Worm (Caenorhabditis elegans): Measurements from ENCODE around the gene ZC239.16.
A peak's percentile ranks its signal among the peaks of the same experiment; 100 is the strongest.

The ZC239.16 gene

DNA sequence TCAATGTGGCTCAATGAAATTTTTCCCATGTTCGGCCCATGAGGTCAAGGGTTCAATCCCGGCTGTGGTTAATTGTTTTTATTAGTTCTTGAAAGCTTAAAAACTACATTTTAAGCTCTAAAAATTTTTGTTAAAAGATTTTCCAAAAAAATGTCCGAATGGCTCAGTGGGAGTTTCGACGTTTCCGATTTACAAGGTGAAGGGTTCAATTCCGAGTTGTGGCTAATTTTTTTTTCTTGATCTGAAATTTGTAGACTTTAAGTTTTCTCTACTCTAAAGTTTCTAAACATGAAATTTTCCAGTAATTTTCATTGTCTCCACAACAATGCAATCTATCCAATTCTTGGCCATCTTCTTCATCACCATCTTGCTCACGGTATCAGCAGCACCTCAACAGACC is 37.4 kb upstream of the ZC239.16 start, which contains the start of gene F02E11.2:
F02E11.2 (plus strand) TSS at position 301 of the 400 bp plus-strand sequence.
- TF ChIP-seq zip-8 (tag; optimal IDR thresholded peaks at IDR 0.05) (no peak), sem-2 (GFP tag; optimal IDR thresholded peaks at IDR 0.05) (no peak), lin-32 (GFP tag; optimal IDR thresholded peaks at IDR 0.05) (no peak), sptf-1 (tag; optimal IDR thresholded peaks at IDR 0.05) (no peak), flh-1 (GFP tag; optimal IDR thresholded peaks at IDR 0.05) (no peak), hlh-1 (tag; optimal IDR thresholded peaks at IDR 0.05) (no peak), pha-4 (tag; optimal IDR thresholded peaks at IDR 0.05) (no peak), nhr-2 (tag; optimal IDR thresholded peaks at IDR 0.05) (no peak), tbx-8 (GFP tag; optimal IDR thresholded peaks at IDR 0.05) (no peak), lin-13 (tag; optimal IDR thresholded peaks at IDR 0.05) (no peak), mab-5 (tag; optimal IDR thresholded peaks at IDR 0.05) (no peak), blmp-1 (tag; optimal IDR thresholded peaks at IDR 0.05) (no peak), ces-1 (GFP tag; optimal IDR thresholded peaks at IDR 0.05) (no peak), ham-2 (GFP tag; optimal IDR thresholded peaks at IDR 0.05) (no peak)

DNA sequence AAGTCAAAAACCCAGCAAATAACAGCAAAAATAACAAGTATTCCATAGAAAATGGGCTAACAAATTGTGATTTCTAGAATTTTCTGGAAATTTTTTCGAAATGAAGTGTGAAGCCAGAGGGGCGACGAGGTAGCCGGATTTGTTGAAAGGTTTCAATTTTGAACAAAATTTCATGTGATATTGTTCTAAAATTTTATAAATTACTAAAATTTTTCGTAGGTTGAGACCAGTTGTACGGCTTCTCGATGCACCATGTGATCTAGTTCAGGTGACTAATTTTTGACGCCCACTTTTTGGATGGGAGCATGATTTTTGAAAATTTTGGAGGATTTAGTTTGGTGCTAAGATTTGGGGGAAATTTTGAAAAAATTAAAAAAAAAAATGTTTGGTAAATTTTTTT is 34.1 kb upstream of the ZC239.16 start, which contains the start of gene gcy-19:
gcy-19 (minus strand) TSS at position 101 of the 400 bp plus-strand sequence.
- TF ChIP-seq lin-32 (GFP tag; optimal IDR thresholded peaks at IDR 0.05): no peak
- no peak for TF ChIP-seq sptf-1 (tag; optimal IDR thresholded peaks at IDR 0.05)
- TF ChIP-seq ces-1 (GFP tag; optimal IDR thresholded peaks at IDR 0.05): no peak
- no peak for TF ChIP-seq nhr-237 (tag; optimal IDR thresholded peaks at IDR 0.05)
- no peak for TF ChIP-seq unc-39 (tag; optimal IDR thresholded peaks at IDR 0.05)
- no peak for TF ChIP-seq ceh-43 (GFP tag; optimal IDR thresholded peaks at IDR 0.05)

DNA sequence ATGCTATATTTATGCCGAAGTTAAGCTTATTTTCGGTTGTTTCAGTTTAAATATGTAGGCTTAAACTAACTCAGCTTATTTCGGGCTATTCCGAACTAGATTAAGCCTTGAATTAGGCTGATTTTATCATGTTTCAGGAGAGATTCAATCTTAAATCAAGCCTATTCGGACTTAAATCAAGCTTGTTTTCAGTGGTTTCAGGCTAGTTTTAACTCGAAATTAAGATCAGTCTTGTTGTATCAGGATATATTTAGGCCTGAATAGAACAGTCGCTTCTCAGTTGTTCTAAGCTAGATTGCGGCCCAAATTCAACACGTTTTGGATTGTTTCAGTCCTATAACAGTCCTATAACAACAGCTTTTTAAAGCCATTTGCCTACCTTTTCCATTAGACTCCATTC is 26.7 kb upstream of the ZC239.16 start:
- no peak for TF ChIP-seq drap-1 (GFP tag; optimal IDR thresholded peaks at IDR 0.05)
- TF ChIP-seq ceh-83 (GFP tag; optimal IDR thresholded peaks at IDR 0.05): no peak
- TF ChIP-seq sptf-1 (tag; optimal IDR thresholded peaks at IDR 0.05): no peak
- TF ChIP-seq unc-62 (GFP tag; optimal IDR thresholded peaks at IDR 0.05): no peak
- TF ChIP-seq unc-39 (tag; optimal IDR thresholded peaks at IDR 0.05): no peak
- no peak for TF ChIP-seq nhr-28 (tag; optimal IDR thresholded peaks at IDR 0.05)
- no peak for TF ChIP-seq sem-2 (GFP tag; optimal IDR thresholded peaks at IDR 0.05)
- no peak for TF ChIP-seq nhr-237 (tag; optimal IDR thresholded peaks at IDR 0.05)
- no peak for TF ChIP-seq nhr-2 (tag; optimal IDR thresholded peaks at IDR 0.05)
- no peak for TF ChIP-seq ham-2 (GFP tag; optimal IDR thresholded peaks at IDR 0.05)
- TF ChIP-seq bed-3 (GFP tag; optimal IDR thresholded peaks at IDR 0.05): no peak
- TF ChIP-seq mep-1 (tag; optimal IDR thresholded peaks at IDR 0.05): no peak
- no peak for TF ChIP-seq ceh-43 (GFP tag; optimal IDR thresholded peaks at IDR 0.05)
- TF ChIP-seq nhr-12 (tag; optimal IDR thresholded peaks at IDR 0.05): no peak

DNA sequence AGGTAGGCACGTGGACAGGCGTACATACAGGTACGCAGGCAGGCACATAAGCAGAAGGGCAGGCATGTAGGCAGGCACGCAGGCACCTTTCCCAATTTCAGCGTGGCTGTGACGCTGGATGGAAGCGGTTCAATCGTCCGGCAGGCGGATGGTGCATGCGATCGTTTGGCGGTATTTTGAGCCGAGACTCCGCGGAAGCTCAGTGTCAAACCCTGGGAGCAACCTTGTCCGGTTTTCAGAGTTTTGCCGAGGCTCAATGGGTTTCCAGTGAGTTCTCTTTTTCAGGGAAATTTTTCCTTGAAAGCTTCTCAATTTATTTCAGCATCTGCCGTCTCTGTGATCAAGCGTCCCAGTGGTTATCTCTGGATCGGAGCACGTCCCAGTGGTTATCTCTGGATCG is 25.1 kb upstream of the ZC239.16 start:
- TF ChIP-seq tbx-8 (GFP tag; optimal IDR thresholded peaks at IDR 0.05): no peak

DNA sequence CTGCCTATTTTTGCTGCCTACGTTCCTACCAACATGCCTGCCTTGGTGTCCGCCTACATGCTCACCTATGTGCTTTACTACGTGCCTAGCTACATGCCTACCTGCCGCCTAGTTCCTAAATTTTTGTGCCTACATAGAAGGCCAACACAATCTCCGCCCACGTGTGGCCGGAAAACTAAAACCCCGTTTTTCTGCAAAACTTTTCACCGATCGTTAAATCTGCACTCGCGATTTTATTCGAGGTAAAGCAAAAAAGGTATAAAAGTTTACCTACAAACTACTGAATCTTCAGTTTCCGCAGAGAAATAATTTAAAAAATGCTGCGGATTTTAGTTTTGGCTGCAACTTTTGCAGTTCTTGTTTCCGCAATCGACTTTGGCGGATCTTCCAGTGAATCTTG is 24.3 kb upstream of the ZC239.16 start, which contains the start of gene clec-124:
clec-124 (plus strand) TSS at position 301 of the 400 bp plus-strand sequence.
- no peak for TF ChIP-seq snpc-4 (tag; optimal IDR thresholded peaks at IDR 0.05)
- TF ChIP-seq flh-1 (GFP tag; optimal IDR thresholded peaks at IDR 0.05): no peak
- no peak for TF ChIP-seq lin-32 (GFP tag; optimal IDR thresholded peaks at IDR 0.05)
- TF ChIP-seq nhr-237 (tag; optimal IDR thresholded peaks at IDR 0.05): no peak
- no peak for TF ChIP-seq mep-1 (tag; optimal IDR thresholded peaks at IDR 0.05)
- TF ChIP-seq ceh-39 (tag; optimal IDR thresholded peaks at IDR 0.05): no peak
- no peak for TF ChIP-seq unc-39 (tag; optimal IDR thresholded peaks at IDR 0.05)
- no peak for TF ChIP-seq lin-13 (tag; optimal IDR thresholded peaks at IDR 0.05)

DNA sequence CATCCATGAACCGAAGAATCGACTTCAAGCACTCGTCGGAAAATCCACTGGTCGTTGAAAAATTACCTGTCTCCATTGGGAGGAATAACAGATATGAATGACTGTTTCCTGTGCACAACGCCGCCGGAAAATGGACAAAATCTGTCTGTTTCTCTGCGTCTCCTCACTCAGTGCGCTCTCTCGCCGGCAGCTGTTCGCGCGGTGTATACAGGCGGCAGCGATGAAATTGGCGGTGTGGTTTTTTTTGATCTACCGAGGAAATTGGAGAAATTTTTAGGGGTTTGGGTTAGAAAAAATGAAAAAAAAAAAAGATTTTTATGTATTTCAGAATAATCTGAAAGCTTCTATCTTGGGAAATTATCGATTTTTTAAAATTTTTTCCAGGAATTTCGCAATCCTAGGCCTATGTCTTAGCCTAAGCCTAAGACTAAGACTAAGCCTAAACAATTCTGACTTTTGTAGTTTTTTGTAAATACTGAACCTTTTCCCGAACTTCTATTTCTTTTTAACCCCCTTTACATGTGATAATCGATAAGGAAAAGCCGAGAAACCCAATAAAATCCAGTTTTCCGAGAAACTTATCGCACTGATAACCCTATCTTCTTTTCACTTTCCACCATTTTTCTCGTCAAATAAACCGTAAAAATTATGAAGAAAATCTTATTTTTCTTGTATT is 23.1 kb upstream of the ZC239.16 start, which contains the start of the genes fbxc-50 and C17F4.2:
fbxc-50 (minus strand) TSS at position 81 of the 676 bp plus-strand sequence.
C17F4.2 (plus strand) TSS at position 626 of the 676 bp plus-strand sequence.
- peak; percentile 35 for TF ChIP-seq hlh-1 (tag; optimal IDR thresholded peaks at IDR 0.05)
- TF ChIP-seq ces-1 (GFP tag; optimal IDR thresholded peaks at IDR 0.05): no peak
- TF ChIP-seq ztf-11 (tag; optimal IDR thresholded peaks at IDR 0.05): no peak
- TF ChIP-seq cnd-1 (tag; optimal IDR thresholded peaks at IDR 0.05): no peak
- TF ChIP-seq mls-2 (tag; optimal IDR thresholded peaks at IDR 0.05): no peak
- no peak for TF ChIP-seq zip-8 (tag; optimal IDR thresholded peaks at IDR 0.05)
- TF ChIP-seq flh-1 (GFP tag; optimal IDR thresholded peaks at IDR 0.05): no peak
- TF ChIP-seq unc-62 (GFP tag; optimal IDR thresholded peaks at IDR 0.05): no peak

Measured in whole organism, mixed stage, embryonic.